Worm (Caenorhabditis elegans): ENCODE measurements around the gene subs-4.

DNA sequence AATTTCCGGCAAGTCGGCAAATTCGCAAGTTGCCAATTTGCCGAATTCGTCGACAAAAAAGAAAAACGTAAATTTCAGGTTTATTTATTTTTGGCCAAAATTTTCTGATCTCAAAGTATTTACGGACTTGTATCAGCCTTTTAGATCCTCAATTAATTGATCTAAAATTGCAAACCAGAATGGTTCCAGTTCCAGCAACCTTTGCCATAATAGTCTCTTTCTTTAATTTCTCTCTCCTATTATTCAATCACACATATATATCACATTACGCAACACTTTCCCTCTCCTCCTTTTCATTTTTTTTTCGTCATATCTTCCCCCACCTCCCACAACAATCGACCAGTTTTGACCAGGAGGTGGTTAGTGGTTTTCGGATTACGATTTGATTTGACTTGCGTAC, 15.5 kb downstream of the subs-4 start, which contains the start of gene Y47D3B.3:
- no peak for TF ChIP-seq ztf-29 (GFP tag; IDR thresholded peaks at IDR 0.05)
- no peak for TF ChIP-seq cog-1 (tag; optimal IDR thresholded peaks at IDR 0.05)
- no peak for TF ChIP-seq ref-1 (GFP tag; conservative IDR thresholded peaks at IDR 0.05)
- no peak for TF ChIP-seq flt-1 (GFP tag; IDR thresholded peaks at IDR 0.05)
- TF ChIP-seq T22C8.4 (GFP tag; IDR thresholded peaks at IDR 0.05): no peak
- TF ChIP-seq klf-2 (GFP tag; conservative IDR thresholded peaks at IDR 0.05): no peak

Data from whole organism, midembryonic.